Worm (Caenorhabditis elegans) whole organism, L3 larva: ENCODE results near the gene fpn-1.2.

Source experiments
- ama-1 ChIP-seq: fragments of 150-350 bp; optimal IDR thresholded peaks from 2 replicates; lab custom pipeline; 2018
- ceh-82 ChIP-seq: fragments of 150-350 bp; optimal IDR thresholded peaks from 2 replicates; lab custom pipeline; 2014; ENCODE audit warnings: missing biosample characterization, missing genetic modification characterization
- elt-2 ChIP-seq: sonication (generic microtip); optimal IDR thresholded peaks from 2 replicates; lab custom pipeline; 2016; ENCODE audit warnings: missing genetic modification reagents, mild to moderate bottlenecking, missing genetic modification characterization, missing compliant biosample characterization
- eor-1 ChIP-seq, 2 experiments: fragments of 150-350 bp; optimal IDR thresholded peaks; 2 replicates each; lab custom pipeline; 2014 to 2018; ENCODE audit warnings: missing biosample characterization in 2 of 2, missing genetic modification characterization in 2 of 2
- nfya-1 ChIP-seq: sonication (generic microtip); optimal IDR thresholded peaks from 2 replicates; lab custom pipeline; 2017; ENCODE audit warnings: missing genetic modification characterization, mild to moderate bottlenecking, missing compliant biosample characterization, antibody characterized with exemption, moderate library complexity; ENCODE audit not compliant: insufficient read depth
- nhr-12 ChIP-seq: fragments of 150-350 bp; optimal IDR thresholded peaks from 2 replicates; lab custom pipeline; 2014; ENCODE audit warnings: missing biosample characterization, missing genetic modification characterization
- nhr-237 ChIP-seq: fragments of 150-350 bp; optimal IDR thresholded peaks from 2 replicates; lab custom pipeline; 2014; ENCODE audit warnings: missing biosample characterization, missing genetic modification characterization
- tbx-2 ChIP-seq: sonication (generic microtip); optimal IDR thresholded peaks from 2 replicates; lab custom pipeline; 2016; ENCODE audit warnings: mild to moderate bottlenecking, missing genetic modification characterization, missing compliant biosample characterization
- unc-39 ChIP-seq: sonication (generic microtip); optimal IDR thresholded peaks from 4 replicates; lab custom pipeline; 2017; ENCODE audit warnings: missing biosample characterization, missing genetic modification characterization

ce11 chrV:1451334-1451733 is 13.2 kb downstream of the fpn-1.2 start, which contains the start of gene srj-23:
- no peak for TF ChIP-seq eor-1 (tag; optimal IDR thresholded peaks at IDR 0.05; lab: Kevin White, UChicago)
- TF ChIP-seq elt-2 (tag; lab: Kevin White, UChicago): no peak
- TF ChIP-seq nhr-12 (tag; lab: Kevin White, UChicago): no peak
- no peak for TF ChIP-seq ceh-82 (tag; lab: Kevin White, UChicago)
- no peak for TF ChIP-seq nhr-237
- no peak for TF ChIP-seq tbx-2 (tag; lab: Kevin White, UChicago)
- no peak for TF ChIP-seq ama-1 (lab: Kevin White, UChicago)
- TF ChIP-seq nfya-1 (tag; lab: Kevin White, UChicago): no peak
- no peak for TF ChIP-seq unc-39
